Worm (Caenorhabditis elegans): ENCODE measurements around the gene F25E5.2.

The F25E5.2 gene

DNA sequence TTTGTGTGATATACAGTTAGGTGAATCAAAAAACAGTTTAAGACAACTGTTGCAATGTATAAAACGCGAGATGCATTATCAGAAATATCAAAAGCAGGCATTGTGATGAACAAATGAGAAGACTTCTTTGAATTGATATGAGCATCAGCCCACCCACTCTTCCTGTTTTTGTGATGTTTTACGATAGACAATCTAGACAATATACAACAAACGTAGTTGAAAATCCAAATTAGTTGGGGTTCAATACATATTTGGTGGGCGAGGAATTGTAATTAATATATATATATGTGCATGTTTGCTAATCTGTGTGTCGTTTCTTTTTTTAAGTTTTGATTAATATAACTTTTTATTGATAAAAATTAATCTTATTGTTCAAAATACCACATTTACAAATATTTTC, 17.7 kb downstream of the F25E5.2 start, which contains the start of gene str-28:
Gene str-28, minus strand, starts transcription at position 101 of the 400 bp plus-strand sequence.
- TF ChIP-seq unc-62 (GFP tag; optimal IDR thresholded peaks at IDR 0.05) (no peak), F13H6.1 (tag; optimal IDR thresholded peaks at IDR 0.05) (no peak), snpc-4 (tag; optimal IDR thresholded peaks at IDR 0.05) (no peak), mab-5 (tag; optimal IDR thresholded peaks at IDR 0.05) (no peak), mbf-1 (tag; optimal IDR thresholded peaks at IDR 0.05) (no peak), nhr-237 (tag; optimal IDR thresholded peaks at IDR 0.05) (no peak), unc-55 (GFP tag; optimal IDR thresholded peaks at IDR 0.05) (no peak), peb-1 (tag; optimal IDR thresholded peaks at IDR 0.05) (no peak), ztf-1 (GFP tag; conservative IDR thresholded peaks at IDR 0.05) (no peak)

DNA sequence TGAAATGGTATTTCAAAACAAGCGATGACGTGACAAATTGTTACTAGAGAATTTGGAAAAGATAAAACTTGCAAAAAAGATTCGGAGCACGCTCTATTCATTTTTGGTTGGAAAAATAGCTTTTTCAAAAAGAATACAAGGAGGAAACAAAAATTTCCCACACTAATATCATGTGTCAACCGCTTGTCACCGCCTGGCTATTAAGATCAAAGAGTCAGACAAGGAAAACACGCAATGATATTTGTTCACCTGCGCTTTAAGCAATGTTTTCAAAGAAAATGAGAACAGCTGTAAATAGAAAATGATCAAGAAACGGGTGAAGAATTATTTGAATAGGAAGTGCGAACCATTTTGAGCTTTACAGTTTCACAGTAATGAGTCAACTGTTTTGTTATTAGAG, 21.7 kb downstream of the F25E5.2 start, which contains the start of gene srh-125:
Gene srh-125, minus strand, starts transcription at position 101 of the 400 bp plus-strand sequence.
- TF ChIP-seq skn-1 (tag; optimal IDR thresholded peaks at IDR 0.05) (no peak), sem-4 (tag; optimal IDR thresholded peaks at IDR 0.05) (no peak), nhr-77 (tag; optimal IDR thresholded peaks at IDR 0.05) (no peak), unc-39 (tag; optimal IDR thresholded peaks at IDR 0.05) (no peak), mdl-1 (tag; optimal IDR thresholded peaks at IDR 0.05) (no peak), nhr-23 (tag; optimal IDR thresholded peaks at IDR 0.05) (no peak), sma-9 (GFP tag; optimal IDR thresholded peaks at IDR 0.05) (no peak), sma-9 (tag; optimal IDR thresholded peaks at IDR 0.05) (no peak), nhr-10 (tag; optimal IDR thresholded peaks at IDR 0.05) (no peak), nhr-6 (tag; optimal IDR thresholded peaks at IDR 0.05) (no peak)

DNA sequence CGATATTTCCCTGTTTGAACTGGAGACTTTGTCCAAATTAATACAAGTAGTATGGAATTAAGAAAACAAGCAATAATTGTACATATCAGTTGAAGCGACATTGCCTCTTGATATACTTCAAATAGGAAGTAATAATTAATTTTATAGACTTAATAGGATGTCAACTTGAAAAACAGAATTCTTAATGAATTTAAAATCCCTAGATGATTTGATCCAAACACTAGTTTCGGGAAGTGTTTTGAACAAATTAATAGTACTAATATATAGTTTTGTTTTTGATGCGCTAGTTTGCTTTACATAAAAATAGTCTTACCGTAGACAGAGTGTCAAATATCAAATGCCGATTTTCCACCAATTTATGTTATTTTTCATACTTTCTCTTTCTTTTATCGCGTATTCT, 23.3 kb downstream of the F25E5.2 start, which contains the start of gene str-190:
Gene str-190, minus strand, starts transcription at position 101 of the 400 bp plus-strand sequence.
- TF ChIP-seq skn-1 (tag; optimal IDR thresholded peaks at IDR 0.05) (no peak), nhr-23 (tag; optimal IDR thresholded peaks at IDR 0.05) (no peak), nhr-25 (tag; optimal IDR thresholded peaks at IDR 0.05) (no peak), unc-55 (GFP tag; optimal IDR thresholded peaks at IDR 0.05) (no peak), ztf-4 (tag; optimal IDR thresholded peaks at IDR 0.05) (no peak)

DNA sequence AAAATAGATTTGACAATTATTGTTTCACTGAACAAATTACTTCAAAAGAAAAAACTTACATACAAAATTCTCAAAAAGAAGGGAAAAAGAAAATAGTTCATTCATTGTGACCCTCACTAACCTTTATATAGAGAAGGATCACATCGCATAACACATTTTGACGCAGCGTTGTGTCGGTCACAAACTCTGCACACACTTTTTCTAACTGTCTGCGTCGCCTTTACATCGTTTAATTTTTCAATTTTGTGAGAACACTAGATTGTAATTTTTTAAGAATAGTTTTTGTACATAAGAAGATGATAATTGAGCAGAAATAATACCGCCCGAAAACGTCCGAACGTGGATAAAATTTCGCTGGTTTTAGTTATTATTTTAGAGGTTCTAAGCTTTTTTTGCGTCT, 25.8 kb downstream of the F25E5.2 start, which contains the start of gene C18B10.6:
Gene C18B10.6, minus strand, starts transcription at position 101 of the 400 bp plus-strand sequence.
- no peak for TF ChIP-seq nhr-10 (tag; optimal IDR thresholded peaks at IDR 0.05)
- TF ChIP-seq nhr-11 (tag; optimal IDR thresholded peaks at IDR 0.05): no peak
- no peak for TF ChIP-seq mdl-1 (tag; optimal IDR thresholded peaks at IDR 0.05)
- TF ChIP-seq nhr-77 (tag; optimal IDR thresholded peaks at IDR 0.05): no peak
- no peak for TF ChIP-seq ztf-4 (tag; optimal IDR thresholded peaks at IDR 0.05)
- no peak for TF ChIP-seq Y55F3AM.14 (GFP tag; optimal IDR thresholded peaks at IDR 0.05)
- TF ChIP-seq alr-1 (tag; optimal IDR thresholded peaks at IDR 0.05): no peak
- TF ChIP-seq lsy-2 (tag; optimal IDR thresholded peaks at IDR 0.05): no peak
- TF ChIP-seq unc-62 (GFP tag; optimal IDR thresholded peaks at IDR 0.05): no peak
- TF ChIP-seq nhr-21 (tag; optimal IDR thresholded peaks at IDR 0.05): no peak
- TF ChIP-seq unc-55 (GFP tag; optimal IDR thresholded peaks at IDR 0.05): no peak
- no peak for TF ChIP-seq zag-1 (tag; optimal IDR thresholded peaks at IDR 0.05)
- no peak for TF ChIP-seq sma-3 (GFP tag; optimal IDR thresholded peaks at IDR 0.05)
- no peak for TF ChIP-seq ama-1 (optimal IDR thresholded peaks at IDR 0.05)
- TF ChIP-seq skn-1 (tag; optimal IDR thresholded peaks at IDR 0.05): no peak
- no peak for TF ChIP-seq sma-9 (GFP tag; optimal IDR thresholded peaks at IDR 0.05)
- TF ChIP-seq sma-9 (tag; optimal IDR thresholded peaks at IDR 0.05): no peak

DNA sequence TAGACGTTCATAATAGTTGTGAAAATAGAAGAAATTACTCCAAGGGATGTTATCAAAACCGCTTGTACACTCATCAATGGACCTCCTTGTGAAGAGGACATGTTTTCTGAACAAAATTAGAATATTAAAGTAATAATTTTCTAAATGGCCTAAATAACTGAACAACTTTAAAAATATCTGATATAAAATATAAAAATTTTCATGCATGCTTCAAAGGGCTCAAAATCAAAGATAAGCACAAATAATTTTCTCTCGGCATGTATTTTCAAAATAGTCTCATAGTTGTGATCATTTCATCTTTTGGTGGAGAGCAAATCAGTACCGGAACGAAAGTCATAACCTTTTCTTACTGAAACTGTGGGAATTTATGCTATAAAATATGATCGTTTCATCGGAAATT, 29.9 kb downstream of the F25E5.2 start, which contains the start of gene srbc-8:
Gene srbc-8, minus strand, starts transcription at position 101 of the 400 bp plus-strand sequence.
- TF ChIP-seq sem-4 (tag; optimal IDR thresholded peaks at IDR 0.05) (no peak), unc-39 (tag; optimal IDR thresholded peaks at IDR 0.05) (no peak), nhr-237 (tag; optimal IDR thresholded peaks at IDR 0.05) (no peak), elt-3 (tag; optimal IDR thresholded peaks at IDR 0.05) (no peak), nhr-12 (tag; optimal IDR thresholded peaks at IDR 0.05) (no peak)

DNA sequence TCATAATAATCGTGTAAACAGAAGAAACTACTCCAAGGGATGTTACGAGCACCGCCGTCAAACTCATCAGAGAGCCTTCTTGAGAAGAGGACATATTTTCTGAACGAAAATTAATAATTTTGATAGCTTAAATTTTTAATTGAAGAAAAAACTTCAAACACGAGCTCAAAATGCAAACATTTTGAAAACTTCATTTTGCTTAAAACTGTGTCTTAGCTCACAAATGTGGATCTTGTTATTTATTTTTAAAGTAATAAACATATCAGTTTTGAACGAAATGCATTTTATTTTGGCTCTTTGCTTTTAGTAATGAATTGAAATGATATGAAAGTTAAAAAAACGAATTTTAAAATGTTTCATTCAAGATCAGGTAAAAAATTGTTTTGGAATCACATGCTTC, 32.4 kb downstream of the F25E5.2 start, which contains the start of gene srbc-7:
Gene srbc-7, minus strand, starts transcription at position 101 of the 400 bp plus-strand sequence.
- TF ChIP-seq crh-2 (tag; optimal IDR thresholded peaks at IDR 0.05): no peak
- no peak for TF ChIP-seq nhr-77 (tag; optimal IDR thresholded peaks at IDR 0.05)
- no peak for TF ChIP-seq R02D3.7 (tag; optimal IDR thresholded peaks at IDR 0.05)
- TF ChIP-seq blmp-1 (tag; optimal IDR thresholded peaks at IDR 0.05; ENCODE audit: insufficient read depth): no peak
- no peak for TF ChIP-seq peb-1 (tag; optimal IDR thresholded peaks at IDR 0.05)

Data from whole organism, L2 larva.